Fruit fly (Drosophila melanogaster) Kc167 (cell line): Measurements from ENCODE around the gene Ran.

Experiments used
- Myc ChIP-seq: fragments of >200 bp; optimal IDR thresholded peaks from 2 replicates; lab custom pipeline; 2017; ENCODE audit warnings: missing external identifiers
- h ChIP-seq: fragments of >200 bp; optimal IDR thresholded peaks from 3 replicates; lab custom pipeline; 2018; ENCODE audit warnings: missing external identifiers
- insv ChIP-seq: fragments of >200 bp; optimal IDR thresholded peaks from 3 replicates; lab custom pipeline; 2018; ENCODE audit warnings: missing external identifiers
- psq ChIP-seq: fragments of >200 bp; optimal IDR thresholded peaks from 2 replicates; lab custom pipeline; 2017; ENCODE audit warnings: missing external identifiers

DNA sequence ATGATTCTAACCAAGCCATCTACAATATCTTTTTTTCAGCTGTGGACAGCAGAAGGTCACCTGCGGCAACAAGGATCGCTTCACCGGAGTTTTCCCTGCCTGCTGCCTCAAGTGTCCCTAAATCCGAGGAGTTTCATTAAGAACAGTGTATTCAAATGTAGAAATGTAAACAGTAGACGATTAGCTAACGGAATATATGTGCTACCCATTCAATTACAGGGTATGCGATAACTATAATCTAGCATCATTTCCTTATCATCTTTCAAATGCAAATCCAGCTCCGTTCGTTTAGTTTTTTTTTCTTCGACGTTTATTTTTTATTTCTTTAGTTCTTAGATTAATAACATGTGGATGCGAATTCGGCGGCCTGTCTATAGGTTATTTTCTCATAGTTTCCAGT, 3.9 kb downstream of the Ran start:
- no peak for TF ChIP-seq Myc (lab: Kevin White, UChicago)
- no peak for TF ChIP-seq h
- no peak for TF ChIP-seq psq (lab: Kevin White, UChicago)
- TF ChIP-seq insv (lab: Kevin White, UChicago): no peak
